Fruit fly (Drosophila melanogaster): ENCODE results near the gene Rop.

Rop gene

dm6 chr3L:4119636-4120357 lies 19.0 kb downstream of the Rop start (continued):
- TF ChIP-seq CG17328 (GFP tag; IDR thresholded peaks at IDR 0.05) (no peak), yki (optimal IDR thresholded peaks at IDR 0.05) (no peak), mld (GFP tag; IDR thresholded peaks at IDR 0.05; ENCODE audit: partially characterized antibody) (no peak), ci (GFP tag; IDR thresholded peaks at IDR 0.05) (no peak), row (GFP tag; IDR thresholded peaks at IDR 0.05) (peak; percentile 30; the same call in 1 of the 3 replicates), pros (GFP tag; optimal IDR thresholded peaks at IDR 0.05) (peak; percentile 39), CG3995 (GFP tag; optimal IDR thresholded peaks at IDR 0.05) (no peak), vfl (GFP tag; optimal IDR thresholded peaks at IDR 0.05) (no peak), CG10543 (GFP tag; optimal IDR thresholded peaks at IDR 0.05) (peak; percentile 23), tup (GFP tag; optimal IDR thresholded peaks at IDR 0.05) (no peak), Lhr (GFP tag; optimal IDR thresholded peaks at IDR 0.05) (no peak), gsb (GFP tag; IDR thresholded peaks at IDR 0.05) (no peak), klu (GFP tag; IDR thresholded peaks at IDR 0.05) (no peak), so (GFP tag; IDR thresholded peaks at IDR 0.05) (0 out of 3 replicates have a peak, but pooled peaks have one; percentile 11), CG2202 (tag; optimal IDR thresholded peaks at IDR 0.05) (no peak), zen (tag; optimal IDR thresholded peaks at IDR 0.05) (no peak), tin (GFP tag; optimal IDR thresholded peaks at IDR 0.05) (no peak), CG33213 (GFP tag; optimal IDR thresholded peaks at IDR 0.05) (no peak), CG10431 (GFP tag; optimal IDR thresholded peaks at IDR 0.05) (no peak), bcd (GFP tag; optimal IDR thresholded peaks at IDR 0.05) (peak; percentile 9), CG15479 (GFP tag; optimal IDR thresholded peaks at IDR 0.05) (no peak), CG15696 (tag; optimal IDR thresholded peaks at IDR 0.05) (no peak), CG34422 (GFP tag; IDR thresholded peaks at IDR 0.05) (no peak), E2f2 (GFP tag; IDR thresholded peaks at IDR 0.05) (no peak), Ptx1 (GFP tag; IDR thresholded peaks at IDR 0.05) (no peak), lab (GFP tag; optimal IDR thresholded peaks at IDR 0.05) (no peak), NfI (GFP tag; optimal IDR thresholded peaks at IDR 0.05) (no peak), Elba2 (GFP tag; optimal IDR thresholded peaks at IDR 0.05) (no peak), CG6175 (GFP tag; IDR thresholded peaks at IDR 0.05) (no peak), p53 (GFP tag; optimal IDR thresholded peaks at IDR 0.05) (no peak), insv (GFP tag; optimal IDR thresholded peaks at IDR 0.05) (no peak), CG15011 (GFP tag; optimal IDR thresholded peaks at IDR 0.05) (no peak), D19B (GFP tag; optimal IDR thresholded peaks at IDR 0.05) (no peak), Stat92E (GFP tag; optimal IDR thresholded peaks at IDR 0.05) (no peak), disco-r (GFP tag; optimal IDR thresholded peaks at IDR 0.05) (no peak), otp (GFP tag; IDR thresholded peaks at IDR 0.05) (peak; percentile 50; the same call in 1 of the 3 replicates), H2.0 (GFP tag; IDR thresholded peaks at IDR 0.05) (no peak), CG10274 (GFP tag; optimal IDR thresholded peaks at IDR 0.05) (no peak), HmgZ (tag; optimal IDR thresholded peaks at IDR 0.05) (no peak), CG1647 (GFP tag; optimal IDR thresholded peaks at IDR 0.05) (no peak), CG7745 (tag; optimal IDR thresholded peaks at IDR 0.05) (no peak), CG18764 (GFP tag; optimal IDR thresholded peaks at IDR 0.05) (no peak), CG10462 (GFP tag; optimal IDR thresholded peaks at IDR 0.05) (no peak), ac (GFP tag; optimal IDR thresholded peaks at IDR 0.05) (no peak), MTF-1 (GFP tag; optimal IDR thresholded peaks at IDR 0.05; ENCODE audit: borderline replicate concordance) (no peak), Fer3 (tag; optimal IDR thresholded peaks at IDR 0.05) (no peak), sima (GFP tag; optimal IDR thresholded peaks at IDR 0.05) (no peak), CG4424 (GFP tag; optimal IDR thresholded peaks at IDR 0.05) (no peak), wdn (GFP tag; IDR thresholded peaks at IDR 0.05) (no peak), Doc3 (GFP tag; IDR thresholded peaks at IDR 0.05; ENCODE audit: partially characterized antibody) (no peak)
